Fruit fly (Drosophila melanogaster) whole organism, embryonic: ENCODE measurements around the gene CG14795.

Experiments used
- BEAF-32 ChIP-seq: fragments of 200-800 bp; sonication (Bioruptor generic); optimal IDR thresholded peaks from 3 replicates; lab custom pipeline; 2017; ENCODE audit warnings: missing biosample characterization, missing genetic modification characterization, mild to moderate bottlenecking, moderate library complexity, missing genetic modification reagents
- BtbVII ChIP-seq: fragments of 200-800 bp; sonication (Bioruptor generic); optimal IDR thresholded peaks from 3 replicates; lab custom pipeline; 2017; ENCODE audit warnings: missing biosample characterization, mild to moderate bottlenecking, missing genetic modification characterization
- Bteb2 ChIP-seq: fragments of 200-800 bp; sonication (Bioruptor generic); optimal IDR thresholded peaks from 2 replicates; lab custom pipeline; 2016; ENCODE audit warnings: missing biosample characterization, missing genetic modification characterization
- CG11723 ChIP-seq: fragments of 200-800 bp; sonication (Bioruptor generic); optimal IDR thresholded peaks from 2 replicates; lab custom pipeline; 2017; ENCODE audit warnings: missing biosample characterization, mild to moderate bottlenecking, missing genetic modification characterization
- CG1233 ChIP-seq: fragments of 200-800 bp; sonication (Bioruptor generic); optimal IDR thresholded peaks from 4 replicates; lab custom pipeline; 2018; ENCODE audit warnings: missing biosample characterization, mild to moderate bottlenecking, missing genetic modification characterization
- CG12391 ChIP-seq: fragments of 200-800 bp; sonication (Bioruptor generic); optimal IDR thresholded peaks from 3 replicates; lab custom pipeline; 2018; ENCODE audit warnings: missing biosample characterization, mild to moderate bottlenecking, missing genetic modification characterization, moderate library complexity
- CG13287 ChIP-seq: fragments of 200-800 bp; sonication (Bioruptor generic); IDR thresholded peaks from 2 replicates; pipeline ENCODE4 v1.3.6; 2022; ENCODE audit warnings: missing biosample characterization, missing genetic modification characterization; ENCODE audit not compliant: partially characterized antibody
- CG13775 ChIP-seq: fragments of 200-800 bp; sonication (Bioruptor generic); optimal IDR thresholded peaks from 3 replicates; lab custom pipeline; 2017; ENCODE audit warnings: missing biosample characterization, mild to moderate bottlenecking, missing genetic modification characterization
- CG15696 ChIP-seq: fragments of 200-800 bp; sonication (Bioruptor generic); optimal IDR thresholded peaks from 2 replicates; lab custom pipeline; 2019; ENCODE audit warnings: missing biosample characterization, mild to moderate bottlenecking, missing genetic modification characterization, moderate library complexity
- CG16813 ChIP-seq: fragments of 200-800 bp; sonication (Bioruptor generic); IDR thresholded peaks from 3 replicates; pipeline ENCODE4 v1.3.6; 2022; ENCODE audit warnings: missing biosample characterization, missing genetic modification characterization; ENCODE audit not compliant: partially characterized antibody
- CG17612 ChIP-seq: fragments of 200-800 bp; sonication (Bioruptor generic); IDR thresholded peaks from 2 replicates; pipeline ENCODE4 v1.3.6; 2022; ENCODE audit warnings: missing biosample characterization, missing genetic modification characterization
- CG2202 ChIP-seq: fragments of 200-800 bp; sonication (Bioruptor generic); optimal IDR thresholded peaks from 2 replicates; lab custom pipeline; 2018; ENCODE audit warnings: missing biosample characterization, mild to moderate bottlenecking, missing genetic modification characterization
- CG3065 ChIP-seq: fragments of 200-800 bp; sonication (Bioruptor generic); optimal IDR thresholded peaks from 2 replicates; lab custom pipeline; 2016; ENCODE audit warnings: missing biosample characterization, missing genetic modification characterization
- CG3163 ChIP-seq: fragments of 200-800 bp; sonication (Bioruptor generic); optimal IDR thresholded peaks from 3 replicates; lab custom pipeline; 2016; ENCODE audit warnings: missing biosample characterization, missing genetic modification characterization
- CG32767 ChIP-seq: fragments of 200-800 bp; sonication (Bioruptor generic); IDR thresholded peaks from 2 replicates; pipeline ENCODE4 v1.3.6; 2022; ENCODE audit warnings: missing biosample characterization, missing genetic modification characterization
- CG33213 ChIP-seq: fragments of 200-800 bp; sonication (Bioruptor generic); optimal IDR thresholded peaks from 3 replicates; lab custom pipeline; 2016; ENCODE audit warnings: missing biosample characterization, missing genetic modification characterization
- CG3838 ChIP-seq: fragments of 200-800 bp; sonication (Bioruptor generic); optimal IDR thresholded peaks from 3 replicates; lab custom pipeline; 2016; ENCODE audit warnings: missing biosample characterization, missing genetic modification characterization
- CG4707 ChIP-seq: fragments of 200-800 bp; sonication (Bioruptor generic); optimal IDR thresholded peaks from 2 replicates; lab custom pipeline; 2018; ENCODE audit warnings: missing biosample characterization, mild to moderate bottlenecking, missing genetic modification characterization, moderate library complexity
- CG4820 ChIP-seq: fragments of 200-800 bp; sonication (Bioruptor generic); optimal IDR thresholded peaks from 3 replicates; lab custom pipeline; 2016; ENCODE audit warnings: missing biosample characterization, missing genetic modification characterization
- CTCF ChIP-seq: fragments of 200-800 bp; sonication (Bioruptor generic); optimal IDR thresholded peaks from 2 replicates; lab custom pipeline; 2017; ENCODE audit warnings: missing biosample characterization, mild to moderate bottlenecking, missing genetic modification characterization, moderate library complexity
- Chrac-16 ChIP-seq: fragments of 200-800 bp; sonication (Bioruptor generic); optimal IDR thresholded peaks from 3 replicates; lab custom pipeline; 2016; ENCODE audit warnings: missing biosample characterization, missing genetic modification characterization
- CkIIα-i1 ChIP-seq: fragments of 200-800 bp; sonication (Bioruptor generic); IDR thresholded peaks from 2 replicates; pipeline ENCODE4 v1.3.6; 2022; ENCODE audit warnings: missing biosample characterization, missing genetic modification characterization
- CoRest ChIP-seq: fragments of 200-800 bp; sonication (Bioruptor generic); optimal IDR thresholded peaks from 3 replicates; lab custom pipeline; 2018; ENCODE audit warnings: missing biosample characterization, mild to moderate bottlenecking, missing genetic modification characterization, moderate library complexity
- Dad ChIP-seq: fragments of 200-800 bp; sonication (Bioruptor generic); optimal IDR thresholded peaks from 3 replicates; lab custom pipeline; 2016; ENCODE audit warnings: missing biosample characterization, missing genetic modification characterization
- Dll ChIP-seq: fragments of 200-800 bp; sonication (Bioruptor generic); IDR thresholded peaks from 4 replicates; pipeline ENCODE4 v1.3.6; 2022; ENCODE audit warnings: missing biosample characterization, missing genetic modification characterization; ENCODE audit not compliant: partially characterized antibody
- Hmr ChIP-seq: fragments of 200-800 bp; sonication (Bioruptor generic); optimal IDR thresholded peaks from 3 replicates; lab custom pipeline; 2017; ENCODE audit warnings: mild to moderate bottlenecking, missing biosample characterization, missing genetic modification reagents, missing genetic modification characterization
- Kr ChIP-seq: fragments of 200-800 bp; sonication (Bioruptor generic); optimal IDR thresholded peaks from 2 replicates; lab custom pipeline; 2017; ENCODE audit warnings: missing biosample characterization, mild to moderate bottlenecking, missing genetic modification characterization
- Lim3 ChIP-seq: fragments of 200-800 bp; sonication (Bioruptor generic); IDR thresholded peaks from 2 replicates; pipeline ENCODE4 v1.3.6; 2022; ENCODE audit warnings: missing biosample characterization, missing genetic modification characterization
- Pdp1 ChIP-seq, 2 experiments: fragments of 200-800 bp; sonication (Bioruptor generic); optimal IDR thresholded peaks; 3 replicates each; lab custom pipeline; 2016; ENCODE audit warnings: missing biosample characterization in 2 of 2, missing genetic modification characterization in 2 of 2, mild to moderate bottlenecking in 1 of 2, moderate library complexity in 1 of 2
- Six4 ChIP-seq: fragments of 200-800 bp; sonication (Bioruptor generic); optimal IDR thresholded peaks from 2 replicates; lab custom pipeline; 2016; ENCODE audit warnings: missing biosample characterization, missing genetic modification characterization
- Sry-β ChIP-seq: fragments of 200-800 bp; sonication (Bioruptor generic); optimal IDR thresholded peaks from 2 replicates; lab custom pipeline; 2018; ENCODE audit warnings: missing biosample characterization, mild to moderate bottlenecking, missing genetic modification characterization, moderate library complexity
- ash1 ChIP-seq: fragments of 200-800 bp; sonication (Bioruptor generic); optimal IDR thresholded peaks from 2 replicates; lab custom pipeline; 2018; ENCODE audit warnings: missing biosample characterization, mild to moderate bottlenecking, missing genetic modification characterization
- cas ChIP-seq: fragments of 200-800 bp; sonication (Bioruptor generic); IDR thresholded peaks from 2 replicates; pipeline ENCODE4 v1.3.6; 2022; ENCODE audit warnings: missing biosample characterization, missing genetic modification characterization
- chinmo ChIP-seq: fragments of 200-800 bp; sonication (Bioruptor generic); IDR thresholded peaks from 4 replicates; pipeline ENCODE4 v1.3.6; 2022; ENCODE audit warnings: missing biosample characterization, missing genetic modification characterization; ENCODE audit not compliant: partially characterized antibody
- crol ChIP-seq: fragments of 200-800 bp; sonication (Bioruptor generic); IDR thresholded peaks from 2 replicates; pipeline ENCODE4 v1.3.6; 2022; ENCODE audit warnings: missing biosample characterization, missing genetic modification characterization
- fd64A ChIP-seq: fragments of 200-800 bp; sonication (Bioruptor generic); optimal IDR thresholded peaks from 3 replicates; lab custom pipeline; 2018; ENCODE audit warnings: missing biosample characterization, mild to moderate bottlenecking, missing genetic modification characterization
- fru ChIP-seq: fragments of >200 bp; optimal IDR thresholded peaks from 2 replicates; lab custom pipeline; 2017
- jing ChIP-seq: fragments of 200-800 bp; sonication (Bioruptor generic); optimal IDR thresholded peaks from 2 replicates; lab custom pipeline; 2018; ENCODE audit warnings: missing biosample characterization, mild to moderate bottlenecking, missing genetic modification characterization
- nau ChIP-seq: fragments of 200-800 bp; sonication (Bioruptor generic); optimal IDR thresholded peaks from 3 replicates; lab custom pipeline; 2017; ENCODE audit warnings: missing biosample characterization, mild to moderate bottlenecking, missing genetic modification characterization, missing genetic modification reagents
- nmo ChIP-seq: fragments of 200-800 bp; sonication (Bioruptor generic); optimal IDR thresholded peaks from 2 replicates; lab custom pipeline; 2018; ENCODE audit warnings: missing biosample characterization, mild to moderate bottlenecking, missing genetic modification characterization, moderate library complexity
- pb ChIP-seq: fragments of 200-800 bp; sonication (Bioruptor generic); optimal IDR thresholded peaks from 3 replicates; lab custom pipeline; 2016; ENCODE audit warnings: missing biosample characterization, missing genetic modification characterization
- peb ChIP-seq: fragments of 200-800 bp; sonication (Bioruptor generic); IDR thresholded peaks from 2 replicates; pipeline ENCODE4 v1.3.6; 2022; ENCODE audit warnings: missing biosample characterization, missing genetic modification characterization
- pfk ChIP-seq: fragments of 200-800 bp; sonication (Bioruptor generic); optimal IDR thresholded peaks from 2 replicates; lab custom pipeline; 2018; ENCODE audit warnings: missing biosample characterization, mild to moderate bottlenecking, missing genetic modification characterization, moderate library complexity
- sens-2 ChIP-seq: fragments of 200-800 bp; sonication (Bioruptor generic); IDR thresholded peaks from 2 replicates; pipeline ENCODE4 v1.3.6; 2022; ENCODE audit warnings: missing biosample characterization, missing genetic modification characterization
- sr ChIP-seq: fragments of 200-800 bp; sonication (Bioruptor generic); IDR thresholded peaks from 3 replicates; pipeline ENCODE4 v1.3.6; 2022; ENCODE audit warnings: missing biosample characterization, missing genetic modification characterization
- tio ChIP-seq: fragments of 200-800 bp; sonication (Bioruptor generic); optimal IDR thresholded peaks from 2 replicates; lab custom pipeline; 2017; ENCODE audit warnings: missing biosample characterization, missing genetic modification characterization, inconsistent platforms
- tx ChIP-seq: fragments of 200-800 bp; sonication (Bioruptor generic); optimal IDR thresholded peaks from 2 replicates; lab custom pipeline; 2016; ENCODE audit warnings: missing biosample characterization, missing genetic modification characterization
- usp ChIP-seq: fragments of >200 bp; optimal IDR thresholded peaks from 2 replicates; lab custom pipeline; 2017; ENCODE audit warnings: missing biosample characterization, missing genetic modification characterization
- vvl ChIP-seq: fragments of 200-800 bp; sonication (Bioruptor generic); IDR thresholded peaks from 2 replicates; pipeline ENCODE4 v1.3.6; 2022; ENCODE audit warnings: missing biosample characterization, missing genetic modification characterization
- wor ChIP-seq: fragments of 200-800 bp; sonication (Bioruptor generic); IDR thresholded peaks from 2 replicates; pipeline ENCODE4 v1.3.6; 2022; ENCODE audit warnings: missing biosample characterization, missing genetic modification characterization
- yki ChIP-seq: fragments of >200 bp; optimal IDR thresholded peaks from 3 replicates; lab custom pipeline; 2018
- zen2 ChIP-seq: fragments of 200-800 bp; sonication (Bioruptor generic); IDR thresholded peaks from 3 replicates; pipeline ENCODE4 v1.3.6; 2022; ENCODE audit warnings: missing biosample characterization, missing genetic modification characterization; ENCODE audit not compliant: partially characterized antibody

CG14795 gene

dm6 chrX:1470562-1470961, 42.0 kb downstream of the CG14795 start, which contains the start of gene pck (continued):
- TF ChIP-seq BEAF-32 (GFP tag; lab: Kevin White, UChicago) (peak; percentile 66), Lim3 (GFP tag; lab: Robert Waterston, UW) (no peak), ash1 (no peak), CG3163 (GFP tag; lab: Kevin White, UChicago) (peak; percentile 24), CG11723 (GFP tag; lab: Kevin White, UChicago) (no peak), zen2 (no peak; the same call in 2 of the 3 replicates), tio (GFP tag; lab: Kevin White, UChicago) (no peak), pb (GFP tag; lab: Kevin White, UChicago) (no peak), Pdp1 (GFP tag; optimal IDR thresholded peaks at IDR 0.05; lab: Kevin White, UChicago) (peak; percentile 32 to 76), CG4820 (GFP tag; lab: Kevin White, UChicago) (peak; percentile 64), CG13775 (GFP tag; lab: Kevin White, UChicago) (peak; percentile 69), vvl (GFP tag; lab: Robert Waterston, UW) (peak; percentile 86), CTCF (GFP tag; lab: Kevin White, UChicago) (peak; percentile 26), nau (no peak), CoRest (tag; lab: Kevin White, UChicago) (peak; percentile 49), CG2202 (tag; lab: Kevin White, UChicago) (peak; percentile 53), fd64A (GFP tag; lab: Kevin White, UChicago) (no peak), Six4 (GFP tag; lab: Kevin White, UChicago) (peak; percentile 47), usp (no peak), Kr (no peak), peb (GFP tag; lab: Robert Waterston, UW) (no peak), cas (no peak), nmo (GFP tag; lab: Kevin White, UChicago) (peak; percentile 28), pfk (no peak), chinmo (GFP tag; lab: Robert Waterston, UW) (0 out of 4 replicates have a peak, but pooled peaks have one; percentile 48), tx (peak; percentile 32), Chrac-16 (GFP tag; lab: Kevin White, UChicago) (peak; percentile 75), wor (GFP tag; lab: Robert Waterston, UW) (no peak), CG3065 (no peak), Dad (GFP tag; lab: Kevin White, UChicago) (peak; percentile 62), fru (lab: Kevin White, UChicago) (no peak), CG3838 (GFP tag; lab: Kevin White, UChicago) (no peak), CG17612 (GFP tag; lab: Robert Waterston, UW) (no peak), CG4707 (GFP tag; lab: Kevin White, UChicago) (no peak), crol (GFP tag; lab: Robert Waterston, UW) (no peak), yki (lab: Kevin White, UChicago) (no peak), Sry-β (GFP tag; lab: Kevin White, UChicago) (no peak), CG33213 (GFP tag; lab: Kevin White, UChicago) (peak; percentile 52), CG13287 (GFP tag; lab: Robert Waterston, UW) (peak; percentile 65), Bteb2 (GFP tag; lab: Kevin White, UChicago) (peak; percentile 23), CG16813 (GFP tag; lab: Robert Waterston, UW) (peak; percentile 50; the same call in 1 of the 3 replicates), CkIIα-i1 (GFP tag; lab: Robert Waterston, UW) (no peak), CG32767 (peak; percentile 65), sens-2 (GFP tag; lab: Robert Waterston, UW) (no peak), CG12391 (tag; lab: Kevin White, UChicago) (peak; percentile 78), BtbVII (no peak), sr (GFP tag; lab: Robert Waterston, UW) (no peak; the same call in 2 of the 3 replicates), CG15696 (tag; lab: Kevin White, UChicago) (peak; percentile 59), CG1233 (no peak), jing (GFP tag; lab: Kevin White, UChicago) (no peak), Dll (peak; percentile 60; the same call in 2 of the 4 replicates), Hmr (GFP tag; lab: Kevin White, UChicago) (peak; percentile 51)
